Fruit fly (Drosophila melanogaster) whole organism, pupa: ENCODE data around the gene CG1529.

Experiments used
- CG14655 ChIP-seq: fragments of 200-800 bp; sonication (Bioruptor generic); optimal IDR thresholded peaks from 3 replicates; lab custom pipeline; 2017; ENCODE audit warnings: mild to moderate bottlenecking, missing biosample characterization, missing genetic modification reagents, missing genetic modification characterization
- CG15710 ChIP-seq: fragments of 200-800 bp; sonication (Bioruptor generic); optimal IDR thresholded peaks from 2 replicates; lab custom pipeline; 2018; ENCODE audit warnings: missing biosample characterization, mild to moderate bottlenecking, missing genetic modification characterization, moderate library complexity
- CG32121 ChIP-seq: fragments of 200-800 bp; sonication (Bioruptor generic); IDR thresholded peaks from 2 replicates; pipeline ENCODE4 v1.3.6; 2022; ENCODE audit warnings: missing biosample characterization, missing genetic modification characterization
- CG4496 ChIP-seq: fragments of 200-800 bp; sonication (Bioruptor generic); IDR thresholded peaks from 3 replicates; pipeline ENCODE4 v1.3.6; 2022; ENCODE audit warnings: missing biosample characterization, missing genetic modification characterization
- Ets98B ChIP-seq: fragments of 200-800 bp; sonication (Bioruptor generic); IDR thresholded peaks from 2 replicates; pipeline ENCODE4 v1.3.6; 2022; ENCODE audit warnings: missing biosample characterization, missing genetic modification characterization
- Pif1B ChIP-seq: fragments of 200-800 bp; sonication (Bioruptor generic); optimal IDR thresholded peaks from 3 replicates; lab custom pipeline; 2016; ENCODE audit warnings: missing biosample characterization, missing genetic modification characterization
- Snoo ChIP-seq: fragments of 200-800 bp; sonication (Bioruptor generic); optimal IDR thresholded peaks from 3 replicates; lab custom pipeline; 2017; ENCODE audit warnings: missing biosample characterization, mild to moderate bottlenecking, missing genetic modification characterization, inconsistent platforms
- rn ChIP-seq: fragments of 200-800 bp; sonication (Bioruptor generic); IDR thresholded peaks from 2 replicates; pipeline ENCODE4 v1.3.6; 2022; ENCODE audit warnings: missing biosample characterization, missing genetic modification characterization

dm6 chrX:21035938-21036324 is 4.2 kb upstream of the CG1529 start:
- TF ChIP-seq CG4496 (no peak), Snoo (tag; lab: Kevin White, UChicago) (no peak), Pif1B (GFP tag; lab: Kevin White, UChicago) (no peak), CG15710 (tag; lab: Kevin White, UChicago) (no peak), Ets98B (GFP tag; lab: Robert Waterston, UW) (peak; percentile 14; the same call in 1 of the 2 replicates), CG32121 (GFP tag; lab: Robert Waterston, UW) (no peak), CG14655 (GFP tag; lab: Kevin White, UChicago) (no peak), rn (GFP tag; lab: Robert Waterston, UW) (no peak)
